Comparison of ENCODE assay signal across 1 fruit fly cellular context in the genomic region with DNA sequence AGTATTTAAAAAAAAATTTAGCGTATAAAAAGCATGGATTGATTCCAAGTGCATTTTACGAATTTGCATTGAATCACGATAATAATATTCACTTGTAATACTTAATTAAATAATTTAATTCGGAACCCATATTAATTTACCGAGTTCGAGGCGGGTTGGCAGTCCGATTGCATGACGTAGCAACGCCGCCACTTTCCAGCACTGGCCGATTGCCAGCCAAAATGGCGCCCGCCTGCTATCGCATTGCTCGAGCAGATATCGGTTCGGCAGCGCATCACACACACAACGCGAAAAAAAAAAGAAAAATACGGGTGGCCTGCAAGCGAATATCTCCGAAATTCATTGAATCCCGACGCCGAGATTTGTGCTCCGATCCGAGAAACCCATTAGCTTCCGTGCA.
A peak's percentile ranks its signal among the peaks of the same experiment; 100 is the strongest.
TF ChIP-seq lines count a peak whose summit lies in the region.

A gene (plus strand): TSS at position 240 of the 400 bp plus-strand sequence.

TF ChIP-seq in whole organism, embryonic, 481 proteins besides CTCF, POLR2A, EP300 and RAD21 (continued from another document):
- TF ChIP-seq CG17385 (GFP tag; optimal IDR thresholded peaks at IDR 0.05; lab: Kevin White, UChicago) = peak; percentile 60
- TF ChIP-seq Doc3 (GFP tag; IDR thresholded peaks at IDR 0.05; lab: Robert Waterston, UW; ENCODE audit: partially characterized antibody) = peak; percentile 57; the same call in 2 of the 3 replicates
- TF ChIP-seq CG4854 (GFP tag; optimal IDR thresholded peaks at IDR 0.05; lab: Kevin White, UChicago) = peak; percentile 41
- peak; percentile 59 for TF ChIP-seq zen (tag; optimal IDR thresholded peaks at IDR 0.05; lab: Kevin White, UChicago)
- peak; percentile 44 for TF ChIP-seq CG17912 (GFP tag; optimal IDR thresholded peaks at IDR 0.05; lab: Kevin White, UChicago)
- no peak for TF ChIP-seq Dip2 (GFP tag; IDR thresholded peaks at IDR 0.05; lab: Robert Waterston, UW)
- TF ChIP-seq Hey (tag; optimal IDR thresholded peaks at IDR 0.05; lab: Kevin White, UChicago) = no peak
- TF ChIP-seq Pdp1 (GFP tag; optimal IDR thresholded peaks at IDR 0.05; lab: Kevin White, UChicago) = peak; percentile 67 to 72
- peak; percentile 53 for TF ChIP-seq Dek (tag; optimal IDR thresholded peaks at IDR 0.05; lab: Kevin White, UChicago)
- TF ChIP-seq esg (GFP tag; conservative IDR thresholded peaks at IDR 0.05; lab: Robert Waterston, UW) = no peak; the same call in 1 of the 2 replicates
- TF ChIP-seq CG11504 (tag; optimal IDR thresholded peaks at IDR 0.05; lab: Kevin White, UChicago) = no peak
- peak; percentile 13 for TF ChIP-seq Nf-YB (GFP tag; optimal IDR thresholded peaks at IDR 0.05; lab: Kevin White, UChicago)
- peak; percentile 32 for TF ChIP-seq CG11723 (GFP tag; optimal IDR thresholded peaks at IDR 0.05; lab: Kevin White, UChicago)
- TF ChIP-seq CG8944 (GFP tag; optimal IDR thresholded peaks at IDR 0.05; lab: Kevin White, UChicago) = peak; percentile 38
- TF ChIP-seq shn (GFP tag; optimal IDR thresholded peaks at IDR 0.05; lab: Kevin White, UChicago) = peak; percentile 59
- TF ChIP-seq CG6854 (GFP tag; optimal IDR thresholded peaks at IDR 0.05; lab: Kevin White, UChicago) = no peak
- TF ChIP-seq CG17361 (GFP tag; IDR thresholded peaks at IDR 0.05; lab: Robert Waterston, UW) = peak; percentile 67
- TF ChIP-seq HLH54F (GFP tag; optimal IDR thresholded peaks at IDR 0.05; lab: Kevin White, UChicago) = peak; percentile 41
- peak; percentile 54 for TF ChIP-seq CG18262 (tag; optimal IDR thresholded peaks at IDR 0.05; lab: Kevin White, UChicago)
- TF ChIP-seq lbe (GFP tag; optimal IDR thresholded peaks at IDR 0.05; lab: Kevin White, UChicago) = peak; percentile 15
- peak; percentile 25 for TF ChIP-seq CG12744 (GFP tag; optimal IDR thresholded peaks at IDR 0.05; lab: Kevin White, UChicago)
- peak; percentile 18 for TF ChIP-seq D19B (GFP tag; optimal IDR thresholded peaks at IDR 0.05; lab: Kevin White, UChicago)
- TF ChIP-seq Jarid2 (GFP tag; optimal IDR thresholded peaks at IDR 0.05; lab: Kevin White, UChicago) = no peak
- no peak for TF ChIP-seq gt (GFP tag; IDR thresholded peaks at IDR 0.05; lab: Robert Waterston, UW)
- TF ChIP-seq Bgb (GFP tag; IDR thresholded peaks at IDR 0.05; lab: Robert Waterston, UW; ENCODE audit: partially characterized antibody) = peak; percentile 87
- peak; percentile 91 for TF ChIP-seq Rfx (GFP tag; IDR thresholded peaks at IDR 0.05; lab: Robert Waterston, UW)
- peak; percentile 61 for TF ChIP-seq Chrac-16 (GFP tag; optimal IDR thresholded peaks at IDR 0.05; lab: Kevin White, UChicago)
- TF ChIP-seq CG14667 (GFP tag; IDR thresholded peaks at IDR 0.05; lab: Robert Waterston, UW) = no peak
- TF ChIP-seq CG13424 (tag; optimal IDR thresholded peaks at IDR 0.05; lab: Kevin White, UChicago) = peak; percentile 63
- TF ChIP-seq CG17359 (tag; optimal IDR thresholded peaks at IDR 0.05; lab: Kevin White, UChicago) = peak; percentile 63
- TF ChIP-seq sima (GFP tag; optimal IDR thresholded peaks at IDR 0.05; lab: Kevin White, UChicago) = no peak
- no peak for TF ChIP-seq ac (GFP tag; optimal IDR thresholded peaks at IDR 0.05; lab: Kevin White, UChicago)
- TF ChIP-seq Tbp (GFP tag; optimal IDR thresholded peaks at IDR 0.05; lab: Kevin White, UChicago) = no peak
- peak; percentile 93 for TF ChIP-seq pzg (GFP tag; optimal IDR thresholded peaks at IDR 0.05; lab: Kevin White, UChicago)
- TF ChIP-seq Hr3 (GFP tag; optimal IDR thresholded peaks at IDR 0.05; lab: Kevin White, UChicago) = peak; percentile 45
- TF ChIP-seq CG7839 (tag; optimal IDR thresholded peaks at IDR 0.05; lab: Kevin White, UChicago) = peak; percentile 61
- TF ChIP-seq Ets65A (GFP tag; lab: Kevin White, UChicago) = peak; percentile 92
- no peak for TF ChIP-seq CG10321 (GFP tag; IDR thresholded peaks at IDR 0.05; lab: Robert Waterston, UW)
- 0 out of 3 replicates have a peak, but pooled peaks have one; percentile 32 for TF ChIP-seq CG11093 (GFP tag; IDR thresholded peaks at IDR 0.05; lab: Robert Waterston, UW)
- peak; percentile 77 for TF ChIP-seq NfI (GFP tag; optimal IDR thresholded peaks at IDR 0.05; lab: Kevin White, UChicago)
- TF ChIP-seq onecut (GFP tag; IDR thresholded peaks at IDR 0.05; lab: Robert Waterston, UW) = peak; percentile 72
- no peak for TF ChIP-seq aop (GFP tag; IDR thresholded peaks at IDR 0.05; lab: Robert Waterston, UW)
- TF ChIP-seq mam (GFP tag; optimal IDR thresholded peaks at IDR 0.05; lab: Kevin White, UChicago) = peak; percentile 72
- TF ChIP-seq wor (GFP tag; IDR thresholded peaks at IDR 0.05; lab: Robert Waterston, UW) = no peak
- no peak for TF ChIP-seq h (optimal IDR thresholded peaks at IDR 0.05; lab: Kevin White, UChicago)
- TF ChIP-seq nerfin-1 (tag; optimal IDR thresholded peaks at IDR 0.05; lab: Kevin White, UChicago) = peak; percentile 8
- TF ChIP-seq CG32772 (GFP tag; IDR thresholded peaks at IDR 0.05; lab: Robert Waterston, UW) = peak; percentile 68
- TF ChIP-seq bbx (GFP tag; IDR thresholded peaks at IDR 0.05; lab: Robert Waterston, UW; ENCODE audit: partially characterized antibody) = peak; percentile 87
- peak; percentile 75 for TF ChIP-seq CG1233 (GFP tag; optimal IDR thresholded peaks at IDR 0.05; lab: Kevin White, UChicago)
- no peak for TF ChIP-seq CG12236 (GFP tag; optimal IDR thresholded peaks at IDR 0.05; lab: Kevin White, UChicago)
- TF ChIP-seq luna (GFP tag; optimal IDR thresholded peaks at IDR 0.05; lab: Kevin White, UChicago) = no peak
- peak; percentile 24 for TF ChIP-seq CG6813 (GFP tag; optimal IDR thresholded peaks at IDR 0.05; lab: Kevin White, UChicago)
- no peak for TF ChIP-seq TFAM (GFP tag; optimal IDR thresholded peaks at IDR 0.05; lab: Kevin White, UChicago)
- TF ChIP-seq salm (tag; optimal IDR thresholded peaks at IDR 0.05; lab: Kevin White, UChicago) = no peak
- no peak for TF ChIP-seq run (tag; optimal IDR thresholded peaks at IDR 0.05; lab: Kevin White, UChicago)
- peak; percentile 62; the same call in 1 of the 4 replicates for TF ChIP-seq Gug (GFP tag; IDR thresholded peaks at IDR 0.05; lab: Robert Waterston, UW)
- TF ChIP-seq Ptx1 (GFP tag; IDR thresholded peaks at IDR 0.05; lab: Robert Waterston, UW) = peak; percentile 60
- TF ChIP-seq tx (GFP tag; optimal IDR thresholded peaks at IDR 0.05; lab: Kevin White, UChicago) = peak; percentile 41
TF ChIP-seq in whole organism, embryonic: peak in this region for 336.
